Fruit fly (Drosophila melanogaster): ENCODE measurements around the gene CG11756.

The CG11756 gene

dm6 chrX:11351351-11351750 is 3.4 kb downstream of the CG11756 start (continued):
- TF ChIP-seq CG8290 (GFP tag; optimal IDR thresholded peaks at IDR 0.05) (peak; percentile 73), CG8290 (tag; optimal IDR thresholded peaks at IDR 0.05) (peak in 1 of 2 experiments; percentile 99), Blimp-1 (GFP tag; optimal IDR thresholded peaks at IDR 0.05) (peak; percentile 86), Rfx (GFP tag; IDR thresholded peaks at IDR 0.05) (peak; percentile 96), ind (GFP tag; optimal IDR thresholded peaks at IDR 0.05) (peak; percentile 97), CG4282 (GFP tag; optimal IDR thresholded peaks at IDR 0.05) (peak; percentile 58), Hr78 (GFP tag; optimal IDR thresholded peaks at IDR 0.05) (peak in 1 of 2 experiments; percentile 56), emc (GFP tag; optimal IDR thresholded peaks at IDR 0.05) (peak; percentile 80), CG17612 (GFP tag; IDR thresholded peaks at IDR 0.05) (peak; percentile 83), CG10979 (tag; optimal IDR thresholded peaks at IDR 0.05) (peak; percentile 87), slp2 (GFP tag; optimal IDR thresholded peaks at IDR 0.05) (peak; percentile 85), CG14050 (GFP tag; IDR thresholded peaks at IDR 0.05) (peak; percentile 93), CG2120 (GFP tag; optimal IDR thresholded peaks at IDR 0.05) (peak; percentile 95), CG17385 (GFP tag; optimal IDR thresholded peaks at IDR 0.05) (peak; percentile 89), Chrac-16 (GFP tag; optimal IDR thresholded peaks at IDR 0.05) (peak; percentile 93), Sox100B (GFP tag; optimal IDR thresholded peaks at IDR 0.05) (peak; percentile 78), Oaz (GFP tag; IDR thresholded peaks at IDR 0.05) (peak; percentile 90), exex (tag; optimal IDR thresholded peaks at IDR 0.05) (no peak), wdn (GFP tag; IDR thresholded peaks at IDR 0.05) (peak; percentile 88), CG17568 (GFP tag; optimal IDR thresholded peaks at IDR 0.05) (no peak), shn (GFP tag; optimal IDR thresholded peaks at IDR 0.05) (peak; percentile 90), MTF-1 (GFP tag; optimal IDR thresholded peaks at IDR 0.05; ENCODE audit: borderline replicate concordance) (peak; percentile 87), CG4404 (GFP tag; IDR thresholded peaks at IDR 0.05) (peak; percentile 90), CG32772 (GFP tag; IDR thresholded peaks at IDR 0.05) (peak; percentile 95), CG31388 (GFP tag; optimal IDR thresholded peaks at IDR 0.05) (peak; percentile 83), chn (GFP tag; optimal IDR thresholded peaks at IDR 0.05) (peak; percentile 91), E2f1 (GFP tag; IDR thresholded peaks at IDR 0.05) (peak; percentile 96), CG14441 (GFP tag; IDR thresholded peaks at IDR 0.05) (peak; percentile 96), CG31441 (GFP tag; IDR thresholded peaks at IDR 0.05) (peak; percentile 86), CTCF (GFP tag; optimal IDR thresholded peaks at IDR 0.05) (peak; percentile 62), her (GFP tag; optimal IDR thresholded peaks at IDR 0.05) (peak; percentile 92), Hey (tag; optimal IDR thresholded peaks at IDR 0.05) (peak; percentile 78), dmrt99B (tag; optimal IDR thresholded peaks at IDR 0.05) (peak; percentile 95), lilli (GFP tag; optimal IDR thresholded peaks at IDR 0.05) (peak; percentile 94), NC2α (GFP tag; optimal IDR thresholded peaks at IDR 0.05) (peak; percentile 84), gce (GFP tag; IDR thresholded peaks at IDR 0.05) (peak; percentile 93), Dip2 (GFP tag; IDR thresholded peaks at IDR 0.05) (0 out of 2 replicates have a peak, but pooled peaks have one; percentile 32), aop (GFP tag; IDR thresholded peaks at IDR 0.05) (peak; percentile 86), CG4707 (GFP tag; optimal IDR thresholded peaks at IDR 0.05) (peak; percentile 86), CG13123 (GFP tag; optimal IDR thresholded peaks at IDR 0.05) (peak; percentile 84), CG18764 (GFP tag; optimal IDR thresholded peaks at IDR 0.05) (peak; percentile 90), unpg (GFP tag; optimal IDR thresholded peaks at IDR 0.05) (peak; percentile 95), CG7928 (GFP tag; optimal IDR thresholded peaks at IDR 0.05) (peak; percentile 58), CG17361 (GFP tag; IDR thresholded peaks at IDR 0.05) (peak; percentile 87), CG8089 (GFP tag; optimal IDR thresholded peaks at IDR 0.05) (peak; percentile 88), CG14965 (GFP tag; optimal IDR thresholded peaks at IDR 0.05; ENCODE audit: borderline replicate concordance) (peak; percentile 53), hkb (optimal IDR thresholded peaks at IDR 0.05) (no peak), hkb (GFP tag; IDR thresholded peaks at IDR 0.05) (peak; percentile 97), zen (tag; optimal IDR thresholded peaks at IDR 0.05) (peak; percentile 81), Nf-YC (tag; optimal IDR thresholded peaks at IDR 0.05) (peak; percentile 76), ranshi (GFP tag; IDR thresholded peaks at IDR 0.05) (peak; percentile 96), p53 (GFP tag; optimal IDR thresholded peaks at IDR 0.05) (peak; percentile 77), CG13624 (GFP tag; optimal IDR thresholded peaks at IDR 0.05) (peak; percentile 92)
